Fruit fly (Drosophila melanogaster): ENCODE results near the gene CG32625.

CG32625 gene

DNA sequence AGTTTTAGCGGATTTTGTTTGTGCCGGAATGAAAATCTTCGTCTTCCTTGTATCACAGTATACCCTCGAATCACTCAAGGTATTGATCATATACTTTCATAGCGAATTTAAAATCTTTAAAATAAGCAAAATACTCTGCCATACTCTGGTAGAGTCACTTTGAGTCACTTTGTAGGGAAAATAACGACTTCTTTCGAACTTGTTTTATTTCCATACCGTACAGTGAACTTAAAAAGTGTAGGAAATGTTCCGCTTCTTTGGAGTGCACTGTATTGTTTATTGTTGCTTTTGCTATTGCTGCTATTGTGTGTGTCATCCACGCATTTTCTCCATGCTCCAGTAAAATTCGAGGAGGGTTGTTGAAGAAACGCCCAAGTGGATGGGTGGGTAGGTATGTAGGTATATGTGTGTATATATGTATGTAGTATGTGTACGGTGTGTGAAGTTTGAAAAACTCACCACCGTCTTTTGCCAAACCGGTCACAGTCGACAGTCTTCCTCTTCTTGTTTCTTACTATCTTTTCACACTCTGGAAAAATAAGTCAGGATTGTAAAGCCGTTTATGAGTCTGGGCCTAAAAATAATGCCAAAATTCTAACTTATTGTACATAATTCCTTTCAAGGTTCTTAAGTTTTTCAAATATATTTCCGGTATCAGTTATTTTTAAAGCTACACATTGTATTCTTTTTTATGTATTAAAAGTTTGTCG, 32.5 kb upstream of the CG32625 start:
- TF ChIP-seq achi (GFP tag; optimal IDR thresholded peaks at IDR 0.05) (no peak), ss (GFP tag; optimal IDR thresholded peaks at IDR 0.05) (peak in 1 of 2 experiments; percentile 9), dac (GFP tag; optimal IDR thresholded peaks at IDR 0.05) (no peak), CG9139 (GFP tag; optimal IDR thresholded peaks at IDR 0.05) (no peak), Eip78C (GFP tag) (peak; percentile 37), CG10631 (GFP tag; optimal IDR thresholded peaks at IDR 0.05) (peak; percentile 39), Gug (GFP tag; IDR thresholded peaks at IDR 0.05) (0 out of 2 replicates have a peak, but pooled peaks have one; percentile 7), cyc (GFP tag; optimal IDR thresholded peaks at IDR 0.05) (peak; percentile 2), CG8119 (GFP tag; IDR thresholded peaks at IDR 0.05) (no peak), Blimp-1 (GFP tag; optimal IDR thresholded peaks at IDR 0.05) (no peak), CG6163 (GFP tag; IDR thresholded peaks at IDR 0.05) (0 out of 3 replicates have a peak, but pooled peaks have one; percentile 32), Hr4 (GFP tag; optimal IDR thresholded peaks at IDR 0.05) (peak; percentile 23), pdm3 (GFP tag; optimal IDR thresholded peaks at IDR 0.05) (peak; percentile 14), CG3032 (tag; optimal IDR thresholded peaks at IDR 0.05) (peak; percentile 36), Sox102F (GFP tag; optimal IDR thresholded peaks at IDR 0.05) (peak; percentile 8), salr (GFP tag; optimal IDR thresholded peaks at IDR 0.05) (peak in 1 of 2 experiments; percentile 23), dsx (GFP tag; optimal IDR thresholded peaks at IDR 0.05; ENCODE audit: poor library complexity, severe bottlenecking) (no peak), svp (GFP tag) (peak; percentile 58), CG6854 (GFP tag; optimal IDR thresholded peaks at IDR 0.05) (no peak), fd59A (GFP tag; optimal IDR thresholded peaks at IDR 0.05) (peak; percentile 18), acj6 (GFP tag; optimal IDR thresholded peaks at IDR 0.05) (peak; percentile 1), CG7368 (GFP tag; optimal IDR thresholded peaks at IDR 0.05) (peak; percentile 13), CG6808 (GFP tag; optimal IDR thresholded peaks at IDR 0.05) (no peak), CG32006 (GFP tag; optimal IDR thresholded peaks at IDR 0.05) (peak; percentile 22)

DNA sequence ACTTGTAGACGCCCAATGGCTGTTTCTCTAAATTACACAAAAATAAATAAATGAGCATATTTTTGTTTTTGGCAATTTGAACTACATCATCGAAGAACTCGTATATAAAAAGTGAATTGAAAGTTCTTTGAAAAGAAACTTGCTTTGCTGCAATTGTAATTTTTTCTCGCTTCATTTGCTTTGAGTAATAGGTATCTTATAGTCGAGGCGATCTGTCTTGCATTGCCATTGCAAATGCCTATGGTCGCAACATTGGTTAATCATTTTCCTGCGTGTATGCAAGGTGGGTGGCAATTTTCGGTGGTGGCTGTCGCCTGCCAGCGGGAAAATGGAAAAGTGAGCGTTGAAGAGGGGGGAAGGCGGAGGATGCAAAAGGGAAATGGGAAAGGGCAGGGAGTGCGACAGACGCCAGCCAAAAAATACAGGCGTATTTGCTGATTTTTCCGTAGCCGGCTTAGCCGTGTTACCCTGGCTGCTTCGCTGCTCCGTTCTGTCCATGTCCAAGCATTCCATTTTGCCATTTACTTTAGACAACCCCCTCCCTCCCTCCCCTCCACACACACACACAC, 30.7 kb upstream of the CG32625 start:
- no peak for TF ChIP-seq Sox14 (GFP tag; optimal IDR thresholded peaks at IDR 0.05)
- TF ChIP-seq Hr39 (GFP tag; optimal IDR thresholded peaks at IDR 0.05) = no peak
- no peak for TF ChIP-seq CG1621 (tag; optimal IDR thresholded peaks at IDR 0.05)

DNA sequence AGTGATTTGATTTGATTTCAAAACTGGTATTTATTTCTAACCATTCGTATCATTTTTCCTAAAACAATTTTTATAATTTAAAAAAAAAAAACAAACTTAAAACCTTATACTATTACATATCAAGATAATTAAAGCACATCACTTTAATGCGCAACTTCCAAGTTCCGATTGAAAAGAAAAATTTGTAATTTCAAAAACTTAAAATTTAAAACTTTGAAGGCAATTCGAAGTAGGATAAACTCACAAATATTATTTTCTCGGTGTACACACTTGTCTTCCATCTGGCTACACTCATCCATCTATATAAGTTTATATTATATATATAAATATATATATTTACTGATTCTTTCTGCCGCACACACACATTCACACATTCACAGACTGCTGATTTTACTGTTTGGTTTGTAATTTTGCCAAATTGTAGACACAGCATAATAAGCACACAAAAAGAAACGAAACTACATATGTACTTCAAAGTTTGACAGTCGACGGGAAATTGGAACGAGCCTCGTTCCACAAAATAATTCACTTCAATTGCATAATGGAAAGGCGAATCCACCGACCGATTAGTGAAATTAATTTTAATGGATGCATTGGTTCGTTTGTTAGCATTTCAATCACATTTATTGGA, 29.5 kb upstream of the CG32625 start:
- TF ChIP-seq CG31627 (GFP tag; optimal IDR thresholded peaks at IDR 0.05) = no peak
- peak; percentile 51 for TF ChIP-seq svp (GFP tag)
- TF ChIP-seq Hr4 (GFP tag; optimal IDR thresholded peaks at IDR 0.05) = no peak
- no peak for TF ChIP-seq salr (GFP tag; optimal IDR thresholded peaks at IDR 0.05)
- TF ChIP-seq CG1621 (tag; optimal IDR thresholded peaks at IDR 0.05) = no peak
- peak; percentile 70 for TF ChIP-seq Eip78C (GFP tag)
- TF ChIP-seq Eip75B (GFP tag; optimal IDR thresholded peaks at IDR 0.05) = no peak
- no peak for TF ChIP-seq dsx (GFP tag; optimal IDR thresholded peaks at IDR 0.05; ENCODE audit: poor library complexity, severe bottlenecking)

DNA sequence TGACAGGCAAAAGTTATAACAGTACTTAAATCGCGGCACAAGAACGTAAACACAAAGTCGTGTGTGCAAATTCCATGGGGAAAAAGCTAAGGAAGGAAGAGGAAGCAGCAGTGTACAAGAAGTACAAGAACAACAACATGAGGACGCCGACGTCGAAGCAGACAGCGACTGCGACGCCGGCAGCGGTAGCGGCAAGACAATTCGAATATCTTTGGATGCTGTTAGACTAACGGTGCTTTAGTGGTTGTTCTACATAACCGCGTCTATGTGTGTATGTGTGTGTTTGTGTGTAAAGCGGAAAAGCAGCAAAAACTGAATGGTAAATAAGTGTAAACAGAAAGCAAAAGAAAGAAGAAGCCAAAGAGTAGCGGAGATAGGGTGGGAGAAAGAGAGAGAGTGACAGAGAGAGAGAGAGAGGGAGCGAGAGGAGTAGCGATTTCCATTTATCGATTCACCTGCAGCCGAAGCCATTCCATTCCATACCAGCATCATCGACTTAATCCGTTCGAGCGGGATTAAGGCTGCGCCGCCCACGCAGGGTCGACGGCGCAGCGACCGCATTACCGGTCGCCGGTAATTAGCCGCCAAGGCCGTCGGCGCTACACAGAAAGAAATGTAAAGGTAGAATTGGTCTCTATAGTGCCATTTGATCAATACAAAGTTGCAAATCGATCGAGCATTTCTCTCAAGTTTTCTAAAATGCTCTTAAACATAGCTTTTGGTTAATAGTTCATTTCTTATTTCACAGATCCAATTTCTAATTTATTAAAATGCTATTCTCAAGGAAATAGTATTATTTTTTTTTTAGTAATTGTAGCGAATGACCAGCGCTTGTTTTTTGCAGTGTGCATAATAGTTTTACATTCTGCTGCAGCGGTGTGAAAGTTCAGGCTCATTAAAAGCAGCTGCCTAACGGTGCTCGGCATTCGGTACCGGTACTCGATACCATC, 27.6 kb upstream of the CG32625 start:
- peak; percentile 36 for TF ChIP-seq lz (GFP tag; optimal IDR thresholded peaks at IDR 0.05)
- peak; percentile 66 for TF ChIP-seq pdm3 (GFP tag; optimal IDR thresholded peaks at IDR 0.05)
- TF ChIP-seq Smox (GFP tag; optimal IDR thresholded peaks at IDR 0.05) = peak; percentile 27
- TF ChIP-seq Eip75B (GFP tag; optimal IDR thresholded peaks at IDR 0.05) = peak; percentile 62
- TF ChIP-seq spab (GFP tag; optimal IDR thresholded peaks at IDR 0.05) = no peak
- TF ChIP-seq achi (GFP tag; optimal IDR thresholded peaks at IDR 0.05) = peak; percentile 38
- TF ChIP-seq CG10669 (GFP tag; optimal IDR thresholded peaks at IDR 0.05) = peak; percentile 33
- TF ChIP-seq vri (GFP tag; optimal IDR thresholded peaks at IDR 0.05) = no peak
- peak; percentile 13 for TF ChIP-seq cyc (GFP tag; optimal IDR thresholded peaks at IDR 0.05)
- peak; percentile 77 for TF ChIP-seq CG15336 (GFP tag; IDR thresholded peaks at IDR 0.05)
- peak; percentile 31 for TF ChIP-seq esn (GFP tag; optimal IDR thresholded peaks at IDR 0.05)
- peak; percentile 56 for TF ChIP-seq Met (GFP tag; optimal IDR thresholded peaks at IDR 0.05)
- TF ChIP-seq CG1621 (tag; optimal IDR thresholded peaks at IDR 0.05) = peak; percentile 0
- TF ChIP-seq CG11294 (GFP tag; IDR thresholded peaks at IDR 0.05) = peak; percentile 57
- TF ChIP-seq dac (GFP tag; optimal IDR thresholded peaks at IDR 0.05) = peak; percentile 58
- no peak for TF ChIP-seq CG6854 (GFP tag; optimal IDR thresholded peaks at IDR 0.05)
- TF ChIP-seq CG3032 (tag; optimal IDR thresholded peaks at IDR 0.05) = peak; percentile 43
- peak; percentile 27 for TF ChIP-seq topi (GFP tag; optimal IDR thresholded peaks at IDR 0.05)
- TF ChIP-seq Sox15 (GFP tag; optimal IDR thresholded peaks at IDR 0.05) = no peak
